Fruit fly (Drosophila melanogaster) whole organism, embryonic: Measurements from ENCODE around the gene CG13043.

Experiments used
- CG13624 ChIP-seq: fragments of 200-800 bp; sonication (Bioruptor generic); optimal IDR thresholded peaks from 2 replicates; lab custom pipeline; 2016; ENCODE audit warnings: missing biosample characterization, missing genetic modification characterization
- CG18476 ChIP-seq: fragments of 200-800 bp; sonication (Bioruptor generic); optimal IDR thresholded peaks from 2 replicates; lab custom pipeline; 2016; ENCODE audit warnings: missing biosample characterization, mild to moderate bottlenecking, missing genetic modification characterization
- Poxn ChIP-seq: fragments of 200-800 bp; sonication (Bioruptor generic); IDR thresholded peaks from 2 replicates; pipeline ENCODE4 v1.3.6; 2022; ENCODE audit warnings: missing biosample characterization, missing genetic modification characterization
- Rfx ChIP-seq: fragments of 200-800 bp; sonication (Bioruptor generic); IDR thresholded peaks from 2 replicates; pipeline ENCODE4 v1.3.6; 2022; ENCODE audit warnings: missing biosample characterization, missing genetic modification characterization
- Taf1 ChIP-seq: fragments of 200-800 bp; sonication (Bioruptor generic); IDR thresholded peaks from 2 replicates; pipeline ENCODE4 v1.3.6; 2022; ENCODE audit warnings: missing biosample characterization, missing genetic modification characterization

DNA sequence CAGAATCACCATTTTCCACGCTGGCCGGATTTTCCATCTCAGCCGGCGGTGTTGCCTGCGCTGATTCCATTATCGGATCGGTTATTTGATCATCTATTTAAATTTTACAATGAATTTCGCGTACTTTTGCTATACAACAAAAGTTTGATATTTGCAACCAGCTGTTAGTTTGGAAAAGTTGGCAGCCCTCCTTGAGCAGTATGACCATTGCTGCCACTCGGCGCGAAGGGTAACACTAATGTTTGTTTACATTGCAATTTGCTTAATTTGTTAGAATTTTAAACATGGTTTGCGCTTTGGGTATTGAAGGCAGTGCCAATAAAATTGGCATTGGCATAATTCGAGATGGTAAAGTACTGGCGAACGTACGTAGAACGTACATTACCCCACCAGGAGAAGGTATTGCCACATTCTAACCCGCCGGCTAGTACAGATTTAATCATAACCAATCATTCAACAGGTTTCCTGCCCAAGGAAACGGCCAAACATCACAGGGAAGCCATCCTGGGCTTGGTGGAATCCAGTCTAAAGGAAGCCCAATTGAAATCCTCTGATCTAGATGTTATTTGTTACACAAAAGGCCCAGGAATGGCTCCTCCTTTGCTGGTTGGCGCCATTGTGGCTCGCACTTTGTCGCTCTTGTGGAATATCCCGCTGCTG lies 46.2 kb upstream of the CG13043 start, which contains the start of the genes Golgin104 and Tcs3:
- TF ChIP-seq Poxn (GFP tag; lab: Robert Waterston, UW) (no peak), Taf1 (GFP tag; lab: Robert Waterston, UW) (no peak), CG18476 (GFP tag; lab: Kevin White, UChicago) (no peak), Rfx (GFP tag; lab: Robert Waterston, UW) (no peak; the same call in 1 of the 2 replicates), CG13624 (GFP tag; lab: Kevin White, UChicago) (no peak)
